Worm (Caenorhabditis elegans) whole organism, L4/young adult: ENCODE data around the gene nuo-5.

Source experiments
- W03F9.2 ChIP-seq: fragments of 150-350 bp; optimal IDR thresholded peaks from 2 replicates; lab custom pipeline; 2014; ENCODE audit warnings: missing biosample characterization, missing genetic modification characterization
- dao-5 ChIP-seq: sonication (generic microtip); optimal IDR thresholded peaks from 2 replicates; lab custom pipeline; 2016; ENCODE audit warnings: missing genotype, missing genetic modification characterization, moderate library complexity, missing compliant biosample characterization
- him-1 ChIP-seq: sonication (generic microtip); optimal IDR thresholded peaks from 2 replicates; lab custom pipeline; 2016; ENCODE audit warnings: missing genotype, missing genetic modification reagents, missing genetic modification characterization, missing compliant biosample characterization

Gene nuo-5

DNA sequence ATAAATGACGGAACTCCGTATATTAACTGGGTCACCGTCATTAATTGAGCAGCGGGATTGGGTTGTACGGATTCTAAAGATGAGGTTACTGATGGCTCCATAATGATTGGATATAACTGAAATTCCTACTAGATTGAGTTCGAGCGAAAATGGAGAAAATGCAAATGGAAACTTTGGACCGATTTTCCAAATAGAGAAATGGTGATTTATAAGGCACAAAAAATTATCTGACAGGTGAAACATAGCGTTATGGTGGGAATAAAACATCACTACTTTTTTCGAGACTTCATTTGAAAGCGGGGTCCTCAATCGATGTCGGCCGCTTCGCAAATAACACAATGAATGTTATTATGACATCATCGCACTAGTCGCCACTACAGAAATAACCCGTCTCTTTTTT is 23.8 kb downstream of the nuo-5 start, which contains the start of gene srg-60:
srg-60 (minus strand) TSS at position 101 of the 400 bp plus-strand sequence.
- TF ChIP-seq dao-5 (tag; lab: Kevin White, UChicago) (no peak), him-1 (tag; lab: Kevin White, UChicago) (no peak), W03F9.2 (tag; lab: Kevin White, UChicago) (no peak)

DNA sequence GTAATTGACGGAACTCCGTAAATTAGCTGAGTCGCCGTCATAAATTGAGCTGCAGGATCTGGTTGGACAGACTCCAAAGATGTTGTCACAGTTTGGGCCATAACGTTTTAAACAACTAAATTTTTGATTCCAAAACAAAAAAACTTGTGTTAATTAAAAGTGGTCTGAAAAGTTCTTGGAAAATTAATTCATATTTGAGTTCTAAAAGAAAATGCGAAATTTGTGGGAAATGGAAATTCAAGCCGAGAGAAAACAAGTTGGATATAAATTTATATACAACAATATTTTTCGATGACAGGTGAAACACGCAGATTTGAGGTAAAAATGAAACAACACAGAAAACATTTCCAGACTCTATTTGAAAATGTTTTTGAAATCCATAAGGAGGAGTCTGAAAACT is 26.5 kb downstream of the nuo-5 start, which contains the start of gene srg-59:
srg-59 (minus strand) TSS at position 101 of the 400 bp plus-strand sequence.
- TF ChIP-seq dao-5 (tag; lab: Kevin White, UChicago) (no peak), him-1 (tag; lab: Kevin White, UChicago) (no peak), W03F9.2 (tag; lab: Kevin White, UChicago) (no peak)

DNA sequence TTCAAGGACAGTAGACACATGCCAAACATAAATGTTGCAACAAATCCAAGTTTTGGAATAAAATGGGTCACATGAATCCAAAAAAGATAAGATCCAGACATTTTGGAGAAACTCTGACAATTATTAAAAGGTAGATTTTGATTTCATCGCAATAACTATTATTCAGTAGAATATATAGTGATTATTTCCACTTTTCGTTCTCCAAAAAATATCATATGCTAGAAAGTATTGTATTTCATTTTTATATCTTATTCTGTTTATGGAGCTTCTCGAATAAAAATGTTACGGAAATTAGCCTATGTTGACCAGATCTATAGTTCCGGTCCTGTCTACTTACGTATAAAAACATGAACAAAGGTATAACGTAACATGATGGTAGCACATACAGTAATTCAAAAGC is 28.3 kb downstream of the nuo-5 start, which contains the start of gene str-13:
str-13 (minus strand) TSS at position 101 of the 400 bp plus-strand sequence.
- TF ChIP-seq dao-5 (tag; lab: Kevin White, UChicago): no peak
- no peak for TF ChIP-seq W03F9.2 (tag; lab: Kevin White, UChicago)
- TF ChIP-seq him-1 (tag; lab: Kevin White, UChicago): no peak

DNA sequence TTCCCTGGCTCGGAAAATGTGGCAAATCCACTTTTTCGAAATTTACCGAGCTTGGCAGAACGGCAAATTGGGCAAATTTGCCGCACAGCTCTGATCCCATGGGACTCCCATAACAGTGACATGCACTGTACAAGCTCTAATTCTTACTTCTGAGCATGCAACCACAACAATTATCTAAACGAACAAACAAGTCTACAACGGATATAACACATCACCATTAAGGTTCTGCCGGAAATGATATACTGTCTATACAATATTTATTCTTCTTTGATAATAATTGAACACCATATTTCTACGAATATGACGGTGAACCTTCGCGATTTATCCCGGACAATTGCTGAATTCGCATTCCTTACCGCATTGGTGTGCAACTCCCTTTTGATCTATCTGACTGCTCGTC is 29.5 kb downstream of the nuo-5 start, which contains the start of gene str-33:
str-33 (plus strand) TSS at position 301 of the 400 bp plus-strand sequence.
- TF ChIP-seq him-1 (tag; lab: Kevin White, UChicago): no peak
- TF ChIP-seq dao-5 (tag; lab: Kevin White, UChicago): no peak
- no peak for TF ChIP-seq W03F9.2 (tag; lab: Kevin White, UChicago)

DNA sequence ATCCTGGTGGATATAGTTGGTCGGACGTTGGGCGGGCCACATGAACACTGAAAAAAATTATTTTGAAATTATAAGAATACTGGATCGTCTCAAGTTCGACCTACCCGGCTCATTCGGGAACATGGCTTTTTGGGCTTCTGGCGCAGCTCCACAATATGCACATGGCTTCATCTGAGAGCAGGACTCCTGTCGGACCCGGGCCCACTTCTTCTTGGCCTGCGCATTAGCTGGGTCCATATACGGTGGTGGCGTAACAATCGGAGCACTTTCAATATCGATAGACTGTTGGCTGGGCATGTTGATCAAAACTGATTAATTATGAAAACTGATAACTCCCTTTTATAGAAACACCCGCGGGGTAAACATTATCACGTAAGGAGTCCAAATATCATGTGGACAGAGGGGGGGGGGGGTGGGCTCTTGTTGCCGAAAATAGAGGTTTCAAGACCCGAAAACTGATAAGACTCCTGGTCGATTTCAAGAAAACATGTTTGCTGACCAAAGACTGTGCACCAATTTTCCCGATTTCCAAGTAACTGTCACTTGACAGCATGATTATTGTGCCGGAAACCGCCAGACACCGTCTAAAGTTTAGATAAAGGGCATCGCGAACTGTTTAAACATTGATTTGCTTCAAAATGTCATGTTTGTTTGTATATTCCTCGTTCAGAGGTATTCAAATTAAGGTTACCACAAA is 32.2 kb downstream of the nuo-5 start, which contains the start of gene dod-3:
dod-3 (minus strand) TSS at position 315 of the 697 bp plus-strand sequence.
- no peak for TF ChIP-seq dao-5 (tag; lab: Kevin White, UChicago)
- no peak for TF ChIP-seq him-1 (tag; lab: Kevin White, UChicago)
- TF ChIP-seq W03F9.2 (tag; lab: Kevin White, UChicago): no peak

DNA sequence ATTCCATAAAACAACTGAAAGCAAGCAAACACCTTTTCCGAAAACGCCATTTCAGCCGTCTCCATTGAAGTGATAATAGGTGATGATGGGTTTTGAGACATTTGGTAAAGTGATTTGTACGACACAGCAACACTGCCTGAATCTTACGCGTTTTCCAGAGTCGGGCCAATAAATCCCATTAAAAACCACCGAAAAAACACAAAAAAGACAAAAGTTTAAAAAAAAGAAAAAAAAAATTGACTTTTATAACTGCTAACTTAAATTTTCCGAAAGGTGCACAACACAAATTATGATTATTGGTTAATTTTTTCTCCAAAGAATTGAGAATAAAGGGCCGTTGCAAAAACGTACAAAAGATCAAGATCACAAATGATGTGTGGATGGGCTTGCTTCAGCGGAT is 35.6 kb downstream of the nuo-5 start, which contains the start of gene srg-57:
srg-57 (minus strand) TSS at position 101 of the 400 bp plus-strand sequence.
- TF ChIP-seq W03F9.2 (tag; lab: Kevin White, UChicago) (no peak), dao-5 (tag; lab: Kevin White, UChicago) (no peak), him-1 (tag; lab: Kevin White, UChicago) (no peak)

DNA sequence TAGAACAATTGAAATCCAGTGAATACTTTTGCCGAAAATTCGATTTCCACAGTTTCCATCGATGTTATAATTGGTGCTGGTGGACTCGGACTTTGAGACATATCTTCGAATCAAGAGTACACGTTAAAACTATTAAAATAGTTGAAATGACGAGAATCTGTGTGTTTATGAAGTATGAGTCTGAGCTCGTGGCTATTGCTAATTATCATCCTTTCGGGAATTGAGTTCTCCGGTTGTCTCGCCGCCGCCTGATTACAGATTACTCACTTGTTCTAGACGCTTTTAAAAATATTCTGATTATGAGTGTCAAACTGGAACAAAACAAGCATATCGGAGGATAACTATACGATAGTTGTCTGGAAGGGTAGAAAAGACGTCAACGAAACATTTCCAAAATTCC is 39.4 kb downstream of the nuo-5 start, which contains the start of gene srg-56:
srg-56 (minus strand) TSS at position 101 of the 400 bp plus-strand sequence.
- no peak for TF ChIP-seq dao-5 (tag; lab: Kevin White, UChicago)
- no peak for TF ChIP-seq him-1 (tag; lab: Kevin White, UChicago)
- no peak for TF ChIP-seq W03F9.2 (tag; lab: Kevin White, UChicago)

DNA sequence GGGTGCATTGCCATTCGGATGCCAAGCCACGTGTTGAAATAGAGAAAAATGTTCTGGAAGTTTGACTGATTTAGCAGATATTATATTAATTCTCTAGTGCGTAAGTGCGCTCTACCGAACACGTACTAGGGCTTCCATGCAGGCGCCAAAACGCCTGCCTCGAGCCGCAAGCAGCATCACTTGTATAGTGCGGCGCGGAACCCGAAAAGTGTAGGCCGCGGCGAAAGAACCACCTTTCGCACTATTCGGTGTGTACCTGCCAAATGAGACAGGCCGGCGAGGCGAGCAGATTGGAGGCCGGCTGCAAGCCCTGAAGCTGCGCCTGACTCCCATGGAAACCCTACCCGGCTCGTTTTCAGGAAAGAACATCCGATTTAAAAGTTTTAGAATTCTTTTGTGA is 40.8 kb downstream of the nuo-5 start:
- TF ChIP-seq him-1 (tag; lab: Kevin White, UChicago) (no peak), dao-5 (tag; lab: Kevin White, UChicago) (no peak), W03F9.2 (tag; lab: Kevin White, UChicago) (no peak)

DNA sequence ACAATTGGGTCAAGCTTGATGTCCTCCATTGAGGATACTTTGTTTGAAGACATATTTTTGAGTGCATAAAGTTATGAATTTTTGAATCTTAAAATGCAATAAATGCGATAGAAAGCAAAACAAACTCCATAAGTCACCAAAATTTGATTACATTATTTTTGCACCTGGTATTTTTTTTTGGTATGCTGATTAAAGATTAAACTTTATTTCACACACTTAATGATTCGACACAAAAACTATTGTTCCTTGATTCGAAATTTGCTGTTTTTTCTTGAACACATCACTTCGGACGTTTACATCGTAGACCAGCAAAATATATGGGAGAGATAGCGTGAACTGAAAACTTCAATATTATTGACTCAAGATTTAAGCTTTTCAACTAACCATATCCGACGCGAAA is 41.5 kb downstream of the nuo-5 start, which contains the start of gene srg-61:
srg-61 (minus strand) TSS at position 101 of the 400 bp plus-strand sequence.
- no peak for TF ChIP-seq W03F9.2 (tag; lab: Kevin White, UChicago)
- no peak for TF ChIP-seq dao-5 (tag; lab: Kevin White, UChicago)
- TF ChIP-seq him-1 (tag; lab: Kevin White, UChicago): no peak

DNA sequence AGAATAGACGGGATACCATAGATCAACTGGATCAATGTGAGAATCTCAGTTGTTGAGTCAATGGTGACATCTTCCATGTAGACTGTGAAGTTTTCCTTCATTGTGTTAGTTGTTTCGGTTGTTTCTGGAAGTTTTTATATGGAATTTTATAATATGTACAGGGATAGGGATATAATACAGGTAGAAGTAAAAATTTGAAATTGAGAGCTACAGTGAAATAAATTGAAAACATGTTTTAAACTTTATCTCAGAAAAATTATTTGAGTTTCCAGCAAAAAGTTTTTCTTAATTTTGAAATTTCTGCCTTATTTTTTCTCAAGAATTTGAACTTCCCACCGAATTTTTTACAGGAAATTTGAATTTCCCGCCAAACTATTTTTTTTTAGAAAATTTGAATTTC is 43.5 kb downstream of the nuo-5 start, which contains the start of gene srg-62:
srg-62 (minus strand) TSS at position 101 of the 400 bp plus-strand sequence.
- TF ChIP-seq him-1 (tag; lab: Kevin White, UChicago) (no peak), W03F9.2 (tag; lab: Kevin White, UChicago) (no peak), dao-5 (tag; lab: Kevin White, UChicago) (no peak)

DNA sequence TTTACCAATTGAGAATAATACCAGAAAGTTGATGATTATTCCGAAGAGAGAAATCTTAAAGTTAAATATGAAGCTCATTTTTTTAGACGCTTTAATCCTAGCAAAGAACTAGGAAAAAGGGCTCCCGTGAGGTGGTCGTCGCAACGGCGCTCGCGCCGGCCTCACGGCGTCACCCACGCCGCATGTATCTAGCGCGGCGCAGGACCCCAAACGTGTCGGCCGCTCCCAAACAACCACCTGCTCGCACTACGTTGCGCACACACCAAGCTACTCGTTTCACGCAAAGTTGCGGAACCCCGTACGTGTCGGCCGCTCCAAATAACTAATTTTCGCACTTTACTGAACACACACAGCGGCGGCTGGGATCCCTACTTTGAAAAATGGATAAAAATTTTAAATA is 47.6 kb downstream of the nuo-5 start:
- no peak for TF ChIP-seq dao-5 (tag; lab: Kevin White, UChicago)
- TF ChIP-seq him-1 (tag; lab: Kevin White, UChicago): no peak
- TF ChIP-seq W03F9.2 (tag; lab: Kevin White, UChicago): no peak

DNA sequence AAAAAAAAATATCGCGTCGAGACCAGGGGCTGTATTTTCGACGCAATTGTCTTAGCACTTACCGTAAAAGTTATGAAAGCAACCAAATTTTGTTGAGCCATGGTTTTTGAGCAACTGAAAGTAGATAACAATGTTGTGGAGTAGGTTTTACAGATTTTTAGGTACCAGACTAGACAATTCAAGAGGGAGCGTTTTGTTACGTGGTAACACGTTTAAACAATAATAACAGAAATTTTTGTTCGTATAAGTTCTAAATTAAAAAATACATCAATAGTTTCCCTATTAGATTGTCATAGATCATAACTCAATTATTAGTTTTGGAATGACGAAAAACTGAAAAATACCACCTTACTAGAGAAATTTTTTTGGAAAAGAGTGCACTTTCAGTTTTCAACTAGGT is 51.2 kb downstream of the nuo-5 start, which contains the start of gene srx-24:
srx-24 (minus strand) TSS at position 101 of the 400 bp plus-strand sequence.
- no peak for TF ChIP-seq dao-5 (tag; lab: Kevin White, UChicago)
- no peak for TF ChIP-seq W03F9.2 (tag; lab: Kevin White, UChicago)
- no peak for TF ChIP-seq him-1 (tag; lab: Kevin White, UChicago)

DNA sequence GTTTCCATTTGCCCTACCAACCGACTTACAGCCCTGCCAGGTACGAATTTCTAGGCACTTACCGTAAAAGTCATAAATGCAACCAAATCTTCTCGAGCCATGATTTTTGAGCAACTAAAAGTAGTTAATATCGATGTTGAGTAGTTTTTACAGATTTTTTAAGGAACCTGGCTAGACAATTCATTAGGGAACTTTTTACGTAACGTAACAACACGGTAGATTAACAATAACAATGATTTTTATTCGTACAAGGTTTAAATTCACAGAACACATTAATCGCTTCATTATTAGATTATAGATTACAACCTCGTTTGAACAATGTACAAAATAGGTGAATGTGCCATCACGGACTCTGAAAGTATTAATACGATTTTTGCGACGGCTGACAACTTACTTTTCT is 54.2 kb downstream of the nuo-5 start, which contains the start of gene srx-26:
srx-26 (minus strand) TSS at position 101 of the 400 bp plus-strand sequence.
- no peak for TF ChIP-seq dao-5 (tag; lab: Kevin White, UChicago)
- no peak for TF ChIP-seq W03F9.2 (tag; lab: Kevin White, UChicago)
- no peak for TF ChIP-seq him-1 (tag; lab: Kevin White, UChicago)
